Fruit fly (Drosophila melanogaster) whole organism: ENCODE data around the gene CG13086.

Experiments used
- CG8478 ChIP-seq: fragments of >200 bp; optimal IDR thresholded peaks from 2 replicates; lab custom pipeline; 2018; ENCODE audit warnings: inconsistent platforms
- Dll ChIP-seq: fragments of >200 bp; optimal IDR thresholded peaks from 2 replicates; lab custom pipeline; 2017
- EcR ChIP-seq, 2 experiments: fragments of >200 bp; optimal IDR thresholded peaks; 2 replicates each; lab custom pipeline; 2017; ENCODE audit warnings: missing biosample characterization in 2 of 2, missing genetic modification characterization in 2 of 2, missing genetic modification reagents in 2 of 2
- pan ChIP-seq: fragments of >200 bp; optimal IDR thresholded peaks from 2 replicates; lab custom pipeline; 2017
- psq ChIP-seq: fragments of >200 bp; optimal IDR thresholded peaks from 2 replicates; lab custom pipeline; 2017

- TF ChIP-seq EcR (GFP tag; optimal IDR thresholded peaks at IDR 0.05; lab: Kevin White, UChicago) = no peak
- no peak for TF ChIP-seq psq
- no peak for TF ChIP-seq Dll
- no peak for TF ChIP-seq CG8478 (lab: Kevin White, UChicago)
- TF ChIP-seq pan (lab: Kevin White, UChicago) = no peak
Measured at dm6 chr2L:19373809-19374208, 9.6 kb downstream of the CG13086 start.
